Worm (Caenorhabditis elegans) whole organism, L4 larva: Measurements from ENCODE around the gene slcr-46.3.

Source experiments
- D1046.2 ChIP-seq: fragments of 200-800 bp; sonication (Bioruptor generic); IDR thresholded peaks from 2 replicates; pipeline ENCODE4 v1.3.6; 2022; ENCODE audit warnings: missing genetic modification characterization, missing compliant biosample characterization
- F37D6.2 ChIP-seq: sonication (generic microtip); optimal IDR thresholded peaks from 2 replicates; lab custom pipeline; 2016; ENCODE audit warnings: mild to moderate bottlenecking, missing genetic modification characterization, missing compliant biosample characterization
- F44E2.7 ChIP-seq: fragments of 200-800 bp; sonication (Bioruptor generic); IDR thresholded peaks from 2 replicates; pipeline ENCODE4 v2.1.2; 2022; ENCODE audit warnings: missing genetic modification characterization, missing compliant biosample characterization
- F49E8.2 ChIP-seq: sonication (generic microtip); optimal IDR thresholded peaks from 2 replicates; lab custom pipeline; 2016; ENCODE audit warnings: missing compliant biosample characterization, mild to moderate bottlenecking, missing genetic modification characterization, borderline replicate concordance
- R02D3.7 ChIP-seq: fragments of 150-350 bp; sonication (generic microtip); optimal IDR thresholded peaks from 3 replicates; lab custom pipeline; 2014; ENCODE audit warnings: missing biosample characterization, missing genetic modification characterization
- Y105C5A.15 ChIP-seq: fragments of 200-800 bp; sonication (Bioruptor generic); IDR thresholded peaks from 2 replicates; pipeline ENCODE4 v1.3.6; 2022; ENCODE audit warnings: missing genetic modification characterization, missing compliant biosample characterization
- Y48G9A.11 ChIP-seq: fragments of 200-800 bp; sonication (Bioruptor generic); IDR thresholded peaks from 2 replicates; pipeline ENCODE4 v1.3.6; 2022; ENCODE audit warnings: missing genetic modification reagents, missing genetic modification characterization, missing compliant biosample characterization
- ZK337.2 ChIP-seq: fragments of 200-800 bp; sonication (Bioruptor generic); IDR thresholded peaks from 2 replicates; pipeline ENCODE4 v1.3.6; 2022; ENCODE audit warnings: missing genetic modification reagents, missing genetic modification characterization, missing compliant biosample characterization
- ama-1 ChIP-seq: fragments of 150-350 bp; optimal IDR thresholded peaks from 2 replicates; lab custom pipeline; 2014; ENCODE audit warnings: inconsistent platforms, mixed read lengths
- attf-4 ChIP-seq: sonication (generic microtip); optimal IDR thresholded peaks from 3 replicates; lab custom pipeline; 2017; ENCODE audit warnings: missing biosample characterization, missing genetic modification characterization
- ceh-32 ChIP-seq: sonication (generic microtip); optimal IDR thresholded peaks from 2 replicates; lab custom pipeline; 2016; ENCODE audit warnings: mild to moderate bottlenecking, missing genetic modification characterization, missing compliant biosample characterization; ENCODE audit not compliant: poor library complexity
- ceh-62 ChIP-seq: sonication (generic microtip); optimal IDR thresholded peaks from 2 replicates; lab custom pipeline; 2017; ENCODE audit warnings: missing biosample characterization, missing genetic modification characterization
- ces-1 ChIP-seq: fragments of 150-350 bp; sonication (generic microtip); optimal IDR thresholded peaks from 4 replicates; lab custom pipeline; 2014; ENCODE audit warnings: missing biosample characterization, missing genetic modification reagents, missing genetic modification characterization
- daf-16 ChIP-seq, 3 experiments: sonication (generic microtip); optimal IDR thresholded peaks; 2 replicates each; lab custom pipeline; 2016 to 2017; ENCODE audit warnings: missing genetic modification characterization in 3 of 3, missing genetic modification reagents in 3 of 3, mild to moderate bottlenecking in 2 of 3, missing compliant biosample characterization in 2 of 3, missing biosample characterization in 1 of 3, moderate library complexity in 1 of 3
- dmd-6 ChIP-seq: fragments of 200-800 bp; sonication (Bioruptor generic); IDR thresholded peaks from 2 replicates; pipeline ENCODE4 v1.3.6; 2022; ENCODE audit warnings: missing genetic modification reagents, missing genetic modification characterization, missing compliant biosample characterization
- egl-43 ChIP-seq: fragments of 200-800 bp; sonication (Bioruptor generic); IDR thresholded peaks from 2 replicates; pipeline ENCODE4 v1.3.6; 2022; ENCODE audit warnings: missing genetic modification reagents, missing genetic modification characterization, missing compliant biosample characterization
- fkh-10 ChIP-seq: fragments of 150-350 bp; optimal IDR thresholded peaks from 2 replicates; lab custom pipeline; 2014; ENCODE audit warnings: missing biosample characterization, missing genetic modification reagents, missing genetic modification characterization
- hlh-30 ChIP-seq: sonication (generic microtip); optimal IDR thresholded peaks from 2 replicates; lab custom pipeline; 2017; ENCODE audit warnings: antibody characterized with exemption, mild to moderate bottlenecking, missing genetic modification characterization, missing compliant biosample characterization; ENCODE audit not compliant: insufficient read depth
- hmg-1.1 ChIP-seq: fragments of 200-800 bp; sonication (Bioruptor generic); IDR thresholded peaks from 2 replicates; pipeline ENCODE4 v1.3.6; 2022; ENCODE audit warnings: missing genetic modification reagents, missing genetic modification characterization, missing compliant biosample characterization
- lin-13 ChIP-seq: fragments of 150-350 bp; optimal IDR thresholded peaks from 2 replicates; lab custom pipeline; 2014; ENCODE audit warnings: missing biosample characterization, missing genetic modification reagents, missing genetic modification characterization
- lin-38 ChIP-seq: fragments of 200-800 bp; sonication (Bioruptor generic); IDR thresholded peaks from 2 replicates; pipeline ENCODE4 v1.3.6; 2022; ENCODE audit warnings: missing genetic modification reagents, missing genetic modification characterization, missing compliant biosample characterization
- lsy-2 ChIP-seq, 2 experiments: fragments of 150-350 bp in 1 of 2; sonication (generic microtip) in 1 of 2; optimal IDR thresholded peaks; 2 replicates each; lab custom pipeline; 2014 to 2017; ENCODE audit warnings: missing biosample characterization in 2 of 2, missing genetic modification characterization in 2 of 2
- madf-5 ChIP-seq, 2 experiments: fragments of 200-800 bp; sonication (Bioruptor generic); IDR thresholded peaks; 2 replicates each; pipeline ENCODE4 v1.3.6; 2022; ENCODE audit warnings: missing compliant biosample characterization in 2 of 2, missing genetic modification characterization in 2 of 2
- mxl-2 ChIP-seq: fragments of 200-800 bp; sonication (Bioruptor generic); conservative IDR thresholded peaks from 2 replicates; pipeline ENCODE4 v1.3.6; 2022; ENCODE audit warnings: missing genetic modification reagents, missing genetic modification characterization, missing compliant biosample characterization
- nhr-102 ChIP-seq: sonication (generic microtip); optimal IDR thresholded peaks from 2 replicates; lab custom pipeline; 2016; ENCODE audit warnings: mild to moderate bottlenecking, missing genetic modification characterization, moderate library complexity, missing compliant biosample characterization
- nhr-111 ChIP-seq: fragments of 200-800 bp; sonication (Bioruptor generic); optimal IDR thresholded peaks from 2 replicates; lab custom pipeline; 2018; ENCODE audit warnings: mild to moderate bottlenecking, missing genetic modification characterization, missing compliant biosample characterization
- nhr-28 ChIP-seq: fragments of 150-350 bp; optimal IDR thresholded peaks from 2 replicates; lab custom pipeline; 2014; ENCODE audit warnings: missing biosample characterization, missing genetic modification characterization
- nhr-48 ChIP-seq: sonication (generic microtip); optimal IDR thresholded peaks from 2 replicates; lab custom pipeline; 2016; ENCODE audit warnings: mild to moderate bottlenecking, missing genetic modification characterization, missing compliant biosample characterization
- nhr-6 ChIP-seq: fragments of 150-350 bp; optimal IDR thresholded peaks from 2 replicates; lab custom pipeline; 2014; ENCODE audit warnings: missing biosample characterization, missing genetic modification characterization
- nhr-77 ChIP-seq: fragments of 150-350 bp; optimal IDR thresholded peaks from 2 replicates; lab custom pipeline; 2014; ENCODE audit warnings: missing biosample characterization, missing genetic modification characterization
- pqm-1 ChIP-seq: sonication (generic microtip); optimal IDR thresholded peaks from 2 replicates; lab custom pipeline; 2017; ENCODE audit warnings: missing biosample characterization, missing genetic modification characterization
- rbr-2 ChIP-seq: sonication (generic microtip); optimal IDR thresholded peaks from 2 replicates; lab custom pipeline; 2016; ENCODE audit warnings: missing genotype, missing genetic modification characterization, missing compliant biosample characterization
- sdz-12 ChIP-seq: fragments of 200-800 bp; sonication (Bioruptor generic); optimal IDR thresholded peaks from 2 replicates; lab custom pipeline; 2018; ENCODE audit warnings: mild to moderate bottlenecking, missing genetic modification characterization, missing compliant biosample characterization
- skn-1 ChIP-seq: fragments of 150-350 bp; optimal IDR thresholded peaks from 2 replicates; lab custom pipeline; 2014; ENCODE audit warnings: missing biosample characterization, missing genetic modification characterization
- snpc-4 ChIP-seq: fragments of 150-350 bp; optimal IDR thresholded peaks from 2 replicates; lab custom pipeline; 2014; ENCODE audit warnings: missing biosample characterization, missing genetic modification characterization
- spr-3 ChIP-seq: fragments of 200-800 bp; sonication (Bioruptor generic); optimal IDR thresholded peaks from 2 replicates; lab custom pipeline; 2018; ENCODE audit warnings: mild to moderate bottlenecking, missing genetic modification characterization, missing compliant biosample characterization
- tra-1 ChIP-seq: fragments of 200-800 bp; sonication (Bioruptor generic); IDR thresholded peaks from 2 replicates; pipeline ENCODE4 v1.3.6; 2022; ENCODE audit warnings: missing genetic modification reagents, missing genetic modification characterization, missing compliant biosample characterization
- unc-130 ChIP-seq: sonication (generic microtip); optimal IDR thresholded peaks from 2 replicates; lab custom pipeline; 2016; ENCODE audit warnings: missing genetic modification reagents, missing genetic modification characterization, missing compliant biosample characterization
- unc-62 ChIP-seq, 3 experiments: fragments of 150-350 bp in 1 of 3; sonication (generic microtip); optimal IDR thresholded peaks in 2 of 3; peaks in 1 of 3; 1 replicate in 1 of 3; 2 replicates in 2 of 3; lab custom pipeline; 2014 to 2017; ENCODE audit warnings: missing biosample characterization in 3 of 3, missing genetic modification characterization in 3 of 3, missing genetic modification reagents in 3 of 3, missing genotype in 1 of 3

The slcr-46.3 gene

DNA sequence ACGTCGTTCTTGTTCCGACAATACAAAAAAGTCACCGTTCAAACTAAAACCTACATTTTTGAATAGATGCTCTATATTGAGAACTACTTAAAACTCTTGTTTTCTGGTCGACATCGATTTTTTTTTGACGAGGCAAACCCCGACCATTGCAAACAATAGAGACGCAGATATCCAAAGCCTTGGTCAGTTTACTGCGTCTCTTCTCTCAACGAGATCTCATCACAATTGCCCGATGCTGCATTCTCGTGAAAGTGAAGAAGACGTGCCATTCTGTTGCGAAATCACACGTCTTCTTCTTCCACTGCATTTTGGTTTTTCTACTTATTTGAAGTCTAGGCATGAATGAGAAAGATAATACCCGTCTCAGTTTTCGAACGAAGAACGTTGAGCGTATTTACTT is 19.5 kb downstream of the slcr-46.3 start (continued):
- TF ChIP-seq ceh-32 (tag; lab: Kevin White, UChicago) (no peak), attf-4 (tag; lab: Kevin White, UChicago) (no peak), hmg-1.1 (0 out of 2 replicates have a peak, but pooled peaks have one; percentile 56), unc-62 (GFP tag; optimal IDR thresholded peaks at IDR 0.05 in 1 of 2; lab: Kevin White, UChicago) (peak in 1 of 2 experiments; percentile 63), unc-62 (tag; optimal IDR thresholded peaks at IDR 0.05; lab: Kevin White, UChicago) (no peak), F49E8.2 (tag; lab: Kevin White, UChicago) (no peak), ces-1 (no peak), skn-1 (tag; lab: Kevin White, UChicago) (no peak), nhr-28 (tag; lab: Kevin White, UChicago) (peak; percentile 44)

DNA sequence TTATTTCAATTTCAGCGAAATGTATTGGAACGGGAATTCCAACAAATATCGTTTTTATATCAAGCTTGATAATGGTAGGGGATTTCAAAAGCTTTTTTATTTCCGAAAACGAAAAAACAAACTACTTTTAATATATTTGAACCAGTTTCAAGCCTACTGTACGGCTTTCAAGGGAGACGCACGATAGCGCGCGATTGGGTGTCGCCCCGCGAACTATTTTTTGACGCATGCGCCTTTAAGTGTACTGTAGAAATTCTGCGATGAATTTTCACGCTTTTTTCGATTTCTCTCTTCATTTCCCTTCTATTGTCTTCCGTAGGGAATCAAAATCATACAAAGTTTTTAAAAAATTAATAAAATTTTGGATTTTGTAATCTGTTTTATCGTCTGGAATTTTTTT is 20.4 kb downstream of the slcr-46.3 start:
- no peak for TF ChIP-seq F49E8.2 (tag; lab: Kevin White, UChicago)
- no peak for TF ChIP-seq tra-1
- TF ChIP-seq rbr-2, result no peak
- TF ChIP-seq spr-3 (GFP tag; lab: Kevin White, UChicago), result no peak
- no peak for TF ChIP-seq nhr-102 (tag; lab: Kevin White, UChicago)
- TF ChIP-seq nhr-111 (GFP tag; lab: Kevin White, UChicago), result no peak
- TF ChIP-seq R02D3.7 (tag; lab: Kevin White, UChicago), result no peak
- no peak for TF ChIP-seq nhr-28 (tag; lab: Kevin White, UChicago)
- TF ChIP-seq F44E2.7 (GFP tag; lab: Robert Waterston, UW), result no peak
- no peak for TF ChIP-seq ceh-62 (tag; lab: Kevin White, UChicago)
- TF ChIP-seq lsy-2 (tag; optimal IDR thresholded peaks at IDR 0.05; lab: Kevin White, UChicago), result no peak
- TF ChIP-seq D1046.2 (GFP tag; lab: Robert Waterston, UW), result no peak
- no peak for TF ChIP-seq ceh-32 (tag; lab: Kevin White, UChicago)
- no peak for TF ChIP-seq nhr-6 (tag; lab: Kevin White, UChicago)
- TF ChIP-seq dmd-6 (GFP tag; lab: Robert Waterston, UW), result no peak
- no peak for TF ChIP-seq snpc-4 (tag; lab: Kevin White, UChicago)
- TF ChIP-seq Y105C5A.15 (GFP tag; lab: Robert Waterston, UW), result no peak
- no peak for TF ChIP-seq lin-13 (GFP tag; lab: Kevin White, UChicago)
- no peak for TF ChIP-seq unc-130 (GFP tag; lab: Kevin White, UChicago)
- TF ChIP-seq egl-43 (GFP tag; lab: Robert Waterston, UW), result no peak

DNA sequence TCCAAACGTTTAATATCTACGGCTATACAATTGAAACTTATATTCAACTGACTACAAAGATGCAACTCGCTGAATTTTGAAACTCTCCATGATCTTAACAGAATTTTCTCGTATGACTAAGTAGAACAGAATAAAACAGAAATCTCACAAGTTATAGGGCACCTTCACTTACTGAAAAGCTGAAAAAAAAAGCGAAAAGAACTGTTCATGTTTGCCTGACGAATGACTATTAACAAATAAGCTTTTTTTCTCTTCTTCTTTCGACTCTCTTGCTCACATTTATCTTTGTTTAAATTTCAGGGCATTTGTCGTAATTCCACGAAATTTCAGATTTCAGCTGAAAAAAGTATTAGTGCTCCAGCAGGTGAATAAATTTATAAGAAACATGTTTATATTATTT is 21.2 kb downstream of the slcr-46.3 start, which contains the start of gene xbx-6:
Gene xbx-6 (plus strand): TSS at position 301 of the 400 bp plus-strand sequence.
- TF ChIP-seq skn-1 (tag; lab: Kevin White, UChicago) (no peak), unc-62 (GFP tag; optimal IDR thresholded peaks at IDR 0.05 in 1 of 2; lab: Kevin White, UChicago) (peak in 1 of 2 experiments; percentile 34), unc-62 (tag; optimal IDR thresholded peaks at IDR 0.05; lab: Kevin White, UChicago) (no peak), nhr-6 (tag; lab: Kevin White, UChicago) (no peak), nhr-48 (tag; lab: Kevin White, UChicago) (no peak), nhr-77 (tag; lab: Kevin White, UChicago) (no peak), ama-1 (no peak), sdz-12 (GFP tag; lab: Kevin White, UChicago) (no peak), hlh-30 (tag; lab: Kevin White, UChicago) (no peak)
- TF ChIP-seq, all 104 proteins: peak for 1

DNA sequence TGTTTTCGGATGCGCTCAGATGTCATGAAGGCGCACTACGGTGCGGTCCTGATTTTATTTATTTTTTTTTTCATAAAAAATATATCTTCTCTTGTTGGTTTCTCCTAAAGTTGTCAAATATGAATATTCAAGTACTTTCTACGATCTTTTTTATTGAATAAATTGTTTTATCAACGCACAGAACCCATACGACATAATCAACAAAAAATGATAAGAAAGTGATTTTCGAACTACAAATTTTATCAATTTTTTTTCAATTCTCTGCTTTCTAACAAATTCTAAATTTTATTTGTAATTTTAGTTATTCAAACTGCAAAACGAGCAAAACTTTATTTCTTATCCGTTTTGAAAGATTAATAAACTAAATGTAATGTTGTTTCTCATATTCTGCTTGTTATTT is 22.0 kb downstream of the slcr-46.3 start:
- no peak for TF ChIP-seq F37D6.2 (tag; lab: Kevin White, UChicago)
- no peak for TF ChIP-seq Y105C5A.15 (GFP tag; lab: Robert Waterston, UW)
- no peak for TF ChIP-seq ZK337.2 (GFP tag; lab: Robert Waterston, UW)
- no peak for TF ChIP-seq madf-5 (GFP tag; IDR thresholded peaks at IDR 0.05; lab: Robert Waterston, UW)
- TF ChIP-seq mxl-2 (GFP tag; lab: Robert Waterston, UW), result no peak
- TF ChIP-seq lin-13 (GFP tag; lab: Kevin White, UChicago), result no peak
- TF ChIP-seq nhr-48 (tag; lab: Kevin White, UChicago), result no peak
- TF ChIP-seq Y48G9A.11, result no peak
- peak; percentile 37 for TF ChIP-seq nhr-28 (tag; lab: Kevin White, UChicago)
- TF ChIP-seq pqm-1, result peak; percentile 82
- no peak for TF ChIP-seq lin-38 (GFP tag; lab: Robert Waterston, UW)
- no peak for TF ChIP-seq fkh-10
- no peak for TF ChIP-seq daf-16 (GFP tag; optimal IDR thresholded peaks at IDR 0.05; lab: Kevin White, UChicago)
- peak; percentile 67 for TF ChIP-seq daf-16 (tag; optimal IDR thresholded peaks at IDR 0.05; lab: Kevin White, UChicago)
